Fruit fly (Drosophila melanogaster) whole organism, embryonic: ENCODE results near the gene Cand1.
A peak's percentile ranks its signal among the peaks of the same experiment; 100 is the strongest.

Experiments used
- Abd-B ChIP-seq: fragments of 200-800 bp; sonication (Bioruptor generic); optimal IDR thresholded peaks from 2 replicates; lab custom pipeline; 2018; ENCODE audit warnings: missing biosample characterization, mild to moderate bottlenecking, missing genetic modification characterization, moderate library complexity
- Awh ChIP-seq: fragments of 200-800 bp; sonication (Bioruptor generic); IDR thresholded peaks from 2 replicates; pipeline ENCODE4, ENCODE4 v1.3.6; 2022; ENCODE audit warnings: missing biosample characterization, missing genetic modification characterization
- Bgb ChIP-seq: fragments of 200-800 bp; sonication (Bioruptor generic); IDR thresholded peaks from 2 replicates; pipeline ENCODE4 v1.3.6; 2022; ENCODE audit warnings: missing biosample characterization, missing genetic modification characterization; ENCODE audit not compliant: partially characterized antibody
- CG10321 ChIP-seq: fragments of 200-800 bp; sonication (Bioruptor generic); IDR thresholded peaks from 2 replicates; pipeline ENCODE4 v1.3.6; 2022; ENCODE audit warnings: missing biosample characterization, missing genetic modification characterization
- CG11695 ChIP-seq: fragments of 200-800 bp; sonication (Bioruptor generic); IDR thresholded peaks from 3 replicates; pipeline ENCODE4 v1.3.6; 2022; ENCODE audit warnings: missing biosample characterization, missing genetic modification characterization
- CG11723 ChIP-seq: fragments of 200-800 bp; sonication (Bioruptor generic); optimal IDR thresholded peaks from 2 replicates; lab custom pipeline; 2017; ENCODE audit warnings: missing biosample characterization, mild to moderate bottlenecking, missing genetic modification characterization
- CG12155 ChIP-seq: fragments of 200-800 bp; sonication (Bioruptor generic); optimal IDR thresholded peaks from 3 replicates; lab custom pipeline; 2016; ENCODE audit warnings: missing biosample characterization, missing genetic modification characterization
- CG12659 ChIP-seq: fragments of 200-800 bp; sonication (Bioruptor generic); optimal IDR thresholded peaks from 3 replicates; lab custom pipeline; 2017; ENCODE audit warnings: mild to moderate bottlenecking, missing biosample characterization, missing genetic modification reagents, missing genetic modification characterization
- CG13123 ChIP-seq: fragments of 200-800 bp; sonication (Bioruptor generic); optimal IDR thresholded peaks from 2 replicates; lab custom pipeline; 2016; ENCODE audit warnings: missing biosample characterization, missing genetic modification characterization
- CG14441 ChIP-seq: fragments of 200-800 bp; sonication (Bioruptor generic); IDR thresholded peaks from 2 replicates; pipeline ENCODE4 v1.3.6; 2022; ENCODE audit warnings: missing biosample characterization, missing genetic modification characterization
- CG15073 ChIP-seq: fragments of 200-800 bp; sonication (Bioruptor generic); optimal IDR thresholded peaks from 2 replicates; lab custom pipeline; 2016; ENCODE audit warnings: missing biosample characterization, missing genetic modification characterization
- CG18262 ChIP-seq: fragments of 200-800 bp; optimal IDR thresholded peaks from 3 replicates; lab custom pipeline; 2019; ENCODE audit warnings: missing biosample characterization, mild to moderate bottlenecking, missing genetic modification characterization, moderate library complexity
- CG2120 ChIP-seq: fragments of 200-800 bp; sonication (Bioruptor generic); optimal IDR thresholded peaks from 3 replicates; lab custom pipeline; 2016; ENCODE audit warnings: missing biosample characterization, missing genetic modification characterization
- CG2678 ChIP-seq: fragments of 200-800 bp; sonication (Bioruptor generic); optimal IDR thresholded peaks from 3 replicates; lab custom pipeline; 2019; ENCODE audit warnings: missing biosample characterization, mild to moderate bottlenecking, missing genetic modification characterization, moderate library complexity
- CG30020 ChIP-seq: fragments of 200-800 bp; optimal IDR thresholded peaks from 2 replicates; lab custom pipeline; 2019; ENCODE audit warnings: missing biosample characterization, mild to moderate bottlenecking, missing genetic modification characterization, moderate library complexity
- CG31441 ChIP-seq: fragments of 200-800 bp; sonication (Bioruptor generic); IDR thresholded peaks from 2 replicates; pipeline ENCODE4 v1.3.6; 2022; ENCODE audit warnings: missing biosample characterization, missing genetic modification characterization
- CG32767 ChIP-seq: fragments of 200-800 bp; sonication (Bioruptor generic); IDR thresholded peaks from 2 replicates; pipeline ENCODE4 v1.3.6; 2022; ENCODE audit warnings: missing biosample characterization, missing genetic modification characterization
- CG34376 ChIP-seq: fragments of 200-800 bp; sonication (Bioruptor generic); optimal IDR thresholded peaks from 2 replicates; lab custom pipeline; 2018; ENCODE audit warnings: missing biosample characterization, mild to moderate bottlenecking, missing genetic modification characterization
- CG3995 ChIP-seq: fragments of 200-800 bp; sonication (Bioruptor generic); optimal IDR thresholded peaks from 3 replicates; lab custom pipeline; 2016; ENCODE audit warnings: missing biosample characterization, missing genetic modification characterization
- CG43689 ChIP-seq: fragments of 200-800 bp; sonication (Bioruptor generic); IDR thresholded peaks from 2 replicates; pipeline ENCODE4 v1.3.6; 2022; ENCODE audit warnings: missing biosample characterization, missing genetic modification characterization
- CG6689 ChIP-seq: fragments of 200-800 bp; sonication (Bioruptor generic); IDR thresholded peaks from 2 replicates; pipeline ENCODE4 v1.3.6; 2022; ENCODE audit warnings: missing biosample characterization, missing genetic modification characterization
- CG7271 ChIP-seq: fragments of 200-800 bp; sonication (Bioruptor generic); optimal IDR thresholded peaks from 2 replicates; lab custom pipeline; 2018; ENCODE audit warnings: missing biosample characterization, mild to moderate bottlenecking, missing genetic modification characterization, moderate library complexity
- CG7786 ChIP-seq: fragments of 200-800 bp; sonication (Bioruptor generic); optimal IDR thresholded peaks from 2 replicates; lab custom pipeline; 2016; ENCODE audit warnings: missing biosample characterization, missing genetic modification characterization
- CG8290 ChIP-seq, 3 experiments: fragments of 200-800 bp; sonication (Bioruptor generic); optimal IDR thresholded peaks; 2 replicates each; lab custom pipeline; 2016 to 2019; ENCODE audit warnings: missing biosample characterization in 3 of 3, missing genetic modification characterization in 3 of 3, mild to moderate bottlenecking in 2 of 3, moderate library complexity in 1 of 3
- CHES-1-like ChIP-seq: fragments of 200-800 bp; sonication (Bioruptor generic); optimal IDR thresholded peaks from 2 replicates; lab custom pipeline; 2016; ENCODE audit warnings: missing biosample characterization, missing genetic modification characterization
- CkIIα-i1 ChIP-seq: fragments of 200-800 bp; sonication (Bioruptor generic); IDR thresholded peaks from 2 replicates; pipeline ENCODE4 v1.3.6; 2022; ENCODE audit warnings: missing biosample characterization, missing genetic modification characterization
- Drgx ChIP-seq: fragments of 200-800 bp; sonication (Bioruptor generic); IDR thresholded peaks from 2 replicates; pipeline ENCODE4 v1.3.6; 2022; ENCODE audit warnings: missing biosample characterization, missing genetic modification characterization
- ERR ChIP-seq: fragments of 200-800 bp; sonication (Bioruptor generic); optimal IDR thresholded peaks from 2 replicates; lab custom pipeline; 2016; ENCODE audit warnings: missing biosample characterization, missing genetic modification characterization
- GATAe ChIP-seq: fragments of 200-800 bp; sonication (Bioruptor generic); conservative IDR thresholded peaks from 2 replicates; pipeline ENCODE4 v1.3.6; 2022; ENCODE audit warnings: missing biosample characterization, missing genetic modification characterization
- HmgZ ChIP-seq: fragments of 200-800 bp; sonication (Bioruptor generic); optimal IDR thresholded peaks from 2 replicates; lab custom pipeline; 2018; ENCODE audit warnings: missing biosample characterization, mild to moderate bottlenecking, missing genetic modification characterization
- MTF-1 ChIP-seq: fragments of 200-800 bp; sonication (Bioruptor generic); optimal IDR thresholded peaks from 2 replicates; lab custom pipeline; 2018; ENCODE audit warnings: missing biosample characterization, mild to moderate bottlenecking, missing genetic modification characterization, borderline replicate concordance
- NfI ChIP-seq: fragments of 200-800 bp; sonication (Bioruptor generic); optimal IDR thresholded peaks from 3 replicates; lab custom pipeline; 2018; ENCODE audit warnings: missing biosample characterization, mild to moderate bottlenecking, missing genetic modification characterization, moderate library complexity
- Six4 ChIP-seq: fragments of 200-800 bp; sonication (Bioruptor generic); optimal IDR thresholded peaks from 2 replicates; lab custom pipeline; 2016; ENCODE audit warnings: missing biosample characterization, missing genetic modification characterization
- ac ChIP-seq: fragments of 200-800 bp; sonication (Bioruptor generic); optimal IDR thresholded peaks from 3 replicates; lab custom pipeline; 2017; ENCODE audit warnings: missing biosample characterization, mild to moderate bottlenecking, missing genetic modification characterization
- ara ChIP-seq: fragments of 200-800 bp; sonication (Bioruptor generic); IDR thresholded peaks from 2 replicates; pipeline ENCODE4 v1.3.6; 2022; ENCODE audit warnings: missing biosample characterization, missing genetic modification characterization
- ash1 ChIP-seq: fragments of 200-800 bp; sonication (Bioruptor generic); optimal IDR thresholded peaks from 2 replicates; lab custom pipeline; 2018; ENCODE audit warnings: missing biosample characterization, mild to moderate bottlenecking, missing genetic modification characterization
- br ChIP-seq: fragments of >200 bp; optimal IDR thresholded peaks from 2 replicates; lab custom pipeline; 2017
- dimm ChIP-seq: fragments of 200-800 bp; sonication (Bioruptor generic); IDR thresholded peaks from 2 replicates; pipeline ENCODE4 v1.3.6; 2022; ENCODE audit warnings: missing biosample characterization, missing genetic modification characterization
- dysf ChIP-seq: fragments of 200-800 bp; sonication (Bioruptor generic); IDR thresholded peaks from 3 replicates; pipeline ENCODE4 v1.3.6; 2022; ENCODE audit warnings: missing biosample characterization, missing genetic modification characterization
- fd3F ChIP-seq: fragments of 200-800 bp; sonication (Bioruptor generic); optimal IDR thresholded peaks from 2 replicates; lab custom pipeline; 2018; ENCODE audit warnings: missing biosample characterization, mild to moderate bottlenecking, missing genetic modification characterization, moderate library complexity
- fu2 ChIP-seq: fragments of 200-800 bp; sonication (Bioruptor generic); optimal IDR thresholded peaks from 2 replicates; lab custom pipeline; 2016; ENCODE audit warnings: missing biosample characterization, missing genetic modification characterization
- gsb-n ChIP-seq: fragments of 200-800 bp; sonication (Bioruptor generic); optimal IDR thresholded peaks from 3 replicates; lab custom pipeline; 2018; ENCODE audit warnings: missing biosample characterization, mild to moderate bottlenecking, missing genetic modification characterization
- hth ChIP-seq: fragments of >200 bp; optimal IDR thresholded peaks from 2 replicates; lab custom pipeline; 2017; ENCODE audit warnings: inconsistent platforms
- inv ChIP-seq: fragments of 200-800 bp; sonication (Bioruptor generic); IDR thresholded peaks from 2 replicates; pipeline ENCODE4 v1.3.6; 2022; ENCODE audit warnings: missing biosample characterization, missing genetic modification characterization; ENCODE audit not compliant: partially characterized antibody
- klu ChIP-seq: fragments of 200-800 bp; sonication (Bioruptor generic); IDR thresholded peaks from 2 replicates; pipeline ENCODE4 v1.3.6; 2022; ENCODE audit warnings: missing biosample characterization, missing genetic modification characterization
- knrl ChIP-seq: fragments of 200-800 bp; sonication (Bioruptor generic); IDR thresholded peaks from 3 replicates; pipeline ENCODE4 v1.3.6; 2022; ENCODE audit warnings: missing biosample characterization, missing genetic modification characterization; ENCODE audit not compliant: partially characterized antibody
- lab ChIP-seq: fragments of 200-800 bp; sonication (Bioruptor generic); optimal IDR thresholded peaks from 3 replicates; lab custom pipeline; 2017; ENCODE audit warnings: missing biosample characterization, missing genetic modification characterization, mild to moderate bottlenecking, moderate library complexity, missing genetic modification reagents
- mld ChIP-seq: fragments of 200-800 bp; sonication (Bioruptor generic); IDR thresholded peaks from 3 replicates; pipeline ENCODE4 v1.3.6; 2022; ENCODE audit warnings: missing biosample characterization, missing genetic modification characterization; ENCODE audit not compliant: partially characterized antibody
- pnt ChIP-seq: fragments of 200-800 bp; sonication (Bioruptor generic); optimal IDR thresholded peaks from 3 replicates; lab custom pipeline; 2016; ENCODE audit warnings: missing biosample characterization, missing genetic modification characterization
- salm ChIP-seq: fragments of 200-800 bp; sonication (Bioruptor generic); optimal IDR thresholded peaks from 2 replicates; lab custom pipeline; 2018; ENCODE audit warnings: missing biosample characterization, mild to moderate bottlenecking, missing genetic modification characterization
- vfl ChIP-seq: fragments of 200-800 bp; sonication (Bioruptor generic); optimal IDR thresholded peaks from 2 replicates; lab custom pipeline; 2016; ENCODE audit warnings: missing biosample characterization, missing genetic modification characterization
- zen ChIP-seq: fragments of 200-800 bp; sonication (Bioruptor generic); optimal IDR thresholded peaks from 3 replicates; lab custom pipeline; 2018; ENCODE audit warnings: missing biosample characterization, mild to moderate bottlenecking, missing genetic modification characterization, moderate library complexity

The Cand1 gene

DNA sequence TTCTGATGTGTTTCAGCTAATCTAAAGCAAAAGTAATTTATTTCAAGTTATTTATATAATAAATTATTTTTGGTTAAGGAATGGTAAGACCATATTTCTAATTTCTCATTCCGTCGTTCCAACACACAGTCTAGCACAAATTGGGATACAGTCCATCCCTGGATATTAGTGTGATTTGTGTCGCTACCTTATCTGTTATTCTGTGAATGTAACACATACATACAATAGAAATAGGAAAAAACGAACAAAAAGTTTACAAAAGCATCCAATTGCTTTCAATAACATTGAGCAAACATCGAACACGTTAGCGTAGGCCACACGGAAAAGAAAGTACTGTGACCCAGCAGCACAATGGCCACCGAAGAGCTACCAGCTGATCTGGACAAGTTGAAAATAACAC, 4.0 kb upstream of the Cand1 start, which contains the start of gene CG5056 (continued):
- TF ChIP-seq CG7271 (peak; percentile 11), GATAe (GFP tag; lab: Robert Waterston, UW) (no peak), CG3995 (peak; percentile 7), lab (GFP tag; lab: Kevin White, UChicago) (no peak), pnt (GFP tag; lab: Kevin White, UChicago) (no peak), ash1 (GFP tag; lab: Kevin White, UChicago) (no peak), inv (no peak), Drgx (GFP tag; lab: Robert Waterston, UW) (no peak), ERR (GFP tag; lab: Kevin White, UChicago) (no peak), fd3F (GFP tag; lab: Kevin White, UChicago) (no peak), CG11695 (GFP tag; lab: Robert Waterston, UW) (no peak), CG2678 (no peak), ac (GFP tag; lab: Kevin White, UChicago) (no peak), CG2120 (no peak), CG7786 (GFP tag; lab: Kevin White, UChicago) (no peak), klu (GFP tag; lab: Robert Waterston, UW) (no peak), salm (no peak), CG32767 (GFP tag; lab: Robert Waterston, UW) (peak; percentile 75), CHES-1-like (GFP tag; lab: Kevin White, UChicago) (no peak), NfI (GFP tag; lab: Kevin White, UChicago) (peak; percentile 28), HmgZ (tag; lab: Kevin White, UChicago) (peak; percentile 62), CG18262 (tag; lab: Kevin White, UChicago) (peak; percentile 7), CG10321 (GFP tag; lab: Robert Waterston, UW) (no peak), Awh (GFP tag; lab: Robert Waterston, UW) (no peak), Bgb (GFP tag; lab: Robert Waterston, UW) (no peak; the same call in 1 of the 2 replicates), CG34376 (GFP tag; lab: Kevin White, UChicago) (no peak), CG8290 (GFP tag; optimal IDR thresholded peaks at IDR 0.05; lab: Kevin White, UChicago) (peak; percentile 12), CG8290 (tag; optimal IDR thresholded peaks at IDR 0.05; lab: Kevin White, UChicago) (no peak), hth (lab: Kevin White, UChicago) (no peak), MTF-1 (no peak), CG31441 (GFP tag; lab: Robert Waterston, UW) (no peak), gsb-n (no peak), br (lab: Kevin White, UChicago) (no peak), CG6689 (GFP tag; lab: Robert Waterston, UW) (no peak), CG15073 (GFP tag; lab: Kevin White, UChicago) (no peak), CG30020 (tag; lab: Kevin White, UChicago) (peak; percentile 100), CG43689 (no peak), fu2 (GFP tag; lab: Kevin White, UChicago) (no peak), CG12659 (peak; percentile 75), CG14441 (no peak), CG11723 (GFP tag; lab: Kevin White, UChicago) (peak; percentile 87), CkIIα-i1 (GFP tag; lab: Robert Waterston, UW) (no peak), knrl (GFP tag; lab: Robert Waterston, UW) (peak; percentile 39; the same call in 1 of the 3 replicates), ara (GFP tag; lab: Robert Waterston, UW) (no peak), zen (tag; lab: Kevin White, UChicago) (peak; percentile 41), vfl (no peak), Six4 (GFP tag; lab: Kevin White, UChicago) (no peak), CG12155 (no peak), Abd-B (GFP tag; lab: Kevin White, UChicago) (peak; percentile 36), dimm (GFP tag; lab: Robert Waterston, UW) (no peak), dysf (GFP tag; lab: Robert Waterston, UW) (no peak), CG13123 (no peak), mld (GFP tag; lab: Robert Waterston, UW) (no peak)
